Fruit fly (Drosophila melanogaster) Kc167 (cell line): Measurements from ENCODE around the gene CG2126.

Experiments
- Myc ChIP-seq: fragments of >200 bp; optimal IDR thresholded peaks from 2 replicates; lab custom pipeline; 2017; ENCODE audit warnings: missing external identifiers
- Sin3A ChIP-seq: fragments of >200 bp; optimal IDR thresholded peaks from 2 replicates; lab custom pipeline; 2018; ENCODE audit warnings: missing external identifiers
- h ChIP-seq: fragments of >200 bp; optimal IDR thresholded peaks from 3 replicates; lab custom pipeline; 2018; ENCODE audit warnings: missing external identifiers
- insv ChIP-seq: fragments of >200 bp; optimal IDR thresholded peaks from 3 replicates; lab custom pipeline; 2018; ENCODE audit warnings: missing external identifiers
- psq ChIP-seq: fragments of >200 bp; optimal IDR thresholded peaks from 2 replicates; lab custom pipeline; 2017; ENCODE audit warnings: missing external identifiers
- ttk ChIP-seq: sonication (Bioruptor generic); optimal IDR thresholded peaks from 2 replicates; lab custom pipeline; 2017; ENCODE audit warnings: missing external identifiers

CG2126 gene

DNA sequence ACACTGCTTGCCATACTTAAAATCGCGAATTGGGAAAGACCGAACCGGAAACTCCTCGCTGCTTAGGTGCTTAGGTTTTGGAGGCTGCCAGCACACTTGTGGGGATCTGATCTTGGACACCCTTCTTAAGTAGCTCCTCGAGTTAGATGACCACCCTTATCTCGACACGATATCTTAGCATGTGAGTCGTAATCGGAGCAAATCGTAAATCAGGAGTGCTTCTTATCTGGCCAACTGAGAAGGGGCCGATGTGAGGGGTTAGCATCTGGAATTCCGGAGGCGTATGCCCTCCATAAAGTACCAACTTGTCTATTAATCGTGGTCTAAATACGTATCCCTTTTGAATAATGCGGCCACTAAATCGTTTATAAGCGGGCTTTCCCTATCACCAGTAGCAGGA lies 21.8 kb downstream of the CG2126 start, which contains the start of gene salt:
Gene salt, minus strand, starts transcription at position 101 of the 400 bp plus-strand sequence.
- TF ChIP-seq ttk: no peak
- no peak for TF ChIP-seq Myc
- no peak for TF ChIP-seq psq (lab: Kevin White, UChicago)
- TF ChIP-seq h (lab: Kevin White, UChicago): no peak
- no peak for TF ChIP-seq Sin3A (lab: Kevin White, UChicago)
- no peak for TF ChIP-seq insv

DNA sequence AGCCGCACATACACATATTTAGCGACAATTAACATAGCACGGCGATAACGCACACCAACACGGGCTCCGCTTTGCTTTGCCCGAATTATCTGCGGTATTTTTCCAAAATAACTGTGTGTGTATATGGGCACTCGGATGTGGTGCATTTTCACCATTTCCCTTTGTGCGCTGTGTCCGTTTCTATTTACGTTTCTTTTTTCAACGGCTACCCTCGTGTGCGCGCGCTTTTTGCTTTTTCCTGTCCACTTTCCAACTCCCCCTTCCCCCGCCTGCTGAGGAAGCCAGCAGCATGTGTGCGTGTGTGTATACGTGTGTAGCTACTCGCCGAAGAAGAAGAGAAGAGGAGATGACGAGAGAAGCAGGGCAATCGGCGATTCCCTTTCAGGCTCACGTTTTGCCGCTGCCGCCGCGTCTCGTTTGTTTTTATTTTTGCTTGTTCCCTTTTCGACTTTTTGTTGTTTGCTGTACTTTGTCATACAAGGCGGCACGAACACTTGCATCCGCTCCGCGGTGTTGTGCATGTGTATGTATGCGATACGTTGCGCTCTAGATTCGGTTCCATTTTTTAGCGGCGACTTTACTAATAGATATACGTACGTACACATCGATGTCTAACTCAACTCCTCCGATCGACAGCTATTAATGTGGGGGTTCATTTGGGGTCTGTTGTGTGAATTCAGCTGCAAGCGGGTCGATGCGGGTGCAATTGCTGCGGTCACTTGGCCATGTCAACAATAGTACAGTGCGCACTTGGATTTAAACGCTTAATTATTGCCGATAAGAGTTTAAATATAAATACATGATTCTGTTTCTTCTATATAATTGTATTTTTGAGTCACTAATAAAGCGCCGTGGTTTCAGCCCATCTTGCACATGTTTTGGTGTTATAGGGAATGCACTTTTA lies 28.1 kb downstream of the CG2126 start:
- peak; percentile 75 for TF ChIP-seq psq (lab: Kevin White, UChicago)
- no peak for TF ChIP-seq h (lab: Kevin White, UChicago)

DNA sequence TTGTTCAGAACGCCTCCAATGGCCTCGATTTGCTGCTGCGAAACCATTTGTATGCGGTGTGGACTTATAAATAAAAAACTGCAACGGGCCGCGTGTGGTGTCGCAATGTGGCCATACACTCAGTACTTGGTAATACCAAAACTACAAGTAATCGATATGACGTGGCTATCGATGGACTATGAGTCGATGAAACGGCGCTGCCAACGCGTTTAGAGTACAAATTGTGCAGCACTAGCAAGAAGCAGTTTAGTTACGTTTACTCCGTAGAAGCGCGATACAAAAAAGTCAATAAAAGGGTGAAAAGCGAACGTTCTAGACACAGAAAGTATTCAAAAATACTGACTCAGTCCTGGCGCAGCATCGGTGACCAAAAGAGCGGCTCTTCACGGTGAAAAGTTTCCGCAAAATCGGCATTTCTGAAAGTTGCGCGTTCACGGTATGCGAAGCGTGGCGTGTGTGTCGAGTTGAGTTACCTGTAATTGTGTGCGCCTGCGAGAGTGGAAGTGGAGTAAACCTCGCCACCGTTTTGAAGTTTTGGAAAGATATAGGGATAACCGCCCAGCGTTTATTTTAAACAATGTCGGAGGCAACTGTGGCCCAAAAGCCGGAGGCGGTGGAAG lies 28.9 kb downstream of the CG2126 start, which contains the start of the genes nero and CG1910:
Gene nero, minus strand, starts transcription at position 130 of the 620 bp plus-strand sequence.
Gene CG1910, plus strand, starts transcription at position 215 of the 620 bp plus-strand sequence.
- TF ChIP-seq ttk: no peak

DNA sequence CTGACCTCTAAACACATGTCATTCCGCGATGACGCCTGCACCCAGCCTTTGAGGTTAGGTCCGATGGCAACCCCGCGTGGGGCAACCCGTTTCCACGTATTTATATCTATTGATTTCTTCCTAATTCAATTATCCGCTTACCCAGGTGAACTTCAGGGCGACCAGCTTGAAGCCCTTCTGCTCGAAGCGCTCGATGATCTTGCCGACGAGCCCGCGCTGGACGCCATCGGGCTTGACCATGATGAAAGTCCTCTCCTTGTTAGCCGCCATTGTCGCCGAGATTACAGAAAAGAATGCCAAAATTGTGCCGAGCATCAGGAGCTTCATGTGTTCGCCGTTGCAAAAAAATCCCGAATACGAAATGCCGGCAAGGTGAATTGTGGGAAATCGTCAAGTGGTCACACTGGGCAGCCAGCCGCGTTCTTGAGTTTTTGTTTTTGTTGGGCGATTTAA lies 30.8 kb downstream of the CG2126 start, which contains the start of gene awd:
Gene awd, minus strand, starts transcription at position 449 of the 453 bp plus-strand sequence.
- TF ChIP-seq insv: no peak
- no peak for TF ChIP-seq Myc
- no peak for TF ChIP-seq Sin3A (lab: Kevin White, UChicago)
- no peak for TF ChIP-seq ttk
- no peak for TF ChIP-seq h (lab: Kevin White, UChicago)
- no peak for TF ChIP-seq psq (lab: Kevin White, UChicago)

DNA sequence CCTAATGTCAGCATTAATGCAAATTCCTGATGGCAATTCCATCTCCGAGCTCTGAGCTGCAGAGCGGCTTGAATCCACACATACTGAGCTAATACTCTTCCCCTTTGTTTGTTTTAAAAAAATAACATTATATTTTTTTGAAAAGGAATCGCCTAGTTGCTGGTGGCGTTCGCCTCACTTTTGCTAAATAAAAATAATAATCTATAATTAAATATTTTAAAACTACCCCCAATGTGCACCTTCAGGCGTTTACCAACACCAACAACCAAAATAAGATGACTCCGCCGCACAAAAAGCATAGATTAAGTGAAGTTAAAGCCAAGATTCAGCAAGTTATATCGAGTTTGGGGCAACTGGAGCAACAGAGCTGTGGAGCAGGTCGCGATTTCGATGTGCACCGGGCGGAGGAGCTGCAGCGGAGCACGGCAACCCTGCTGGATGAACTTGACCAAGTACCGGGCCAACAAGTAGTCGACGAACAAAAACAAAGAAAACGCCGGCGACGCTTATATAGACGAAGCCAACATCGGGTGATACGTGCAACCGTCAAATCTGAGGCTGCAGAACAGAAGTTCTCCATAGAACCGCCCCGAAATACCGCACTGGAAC lies 32.3 kb downstream of the CG2126 start, which contains the start of gene CG1896:
Gene CG1896, plus strand, starts transcription at position 239 of the 609 bp plus-strand sequence.
- TF ChIP-seq Myc (no peak), psq (lab: Kevin White, UChicago) (no peak), h (lab: Kevin White, UChicago) (no peak), insv (no peak), Sin3A (lab: Kevin White, UChicago) (no peak), ttk (no peak)

DNA sequence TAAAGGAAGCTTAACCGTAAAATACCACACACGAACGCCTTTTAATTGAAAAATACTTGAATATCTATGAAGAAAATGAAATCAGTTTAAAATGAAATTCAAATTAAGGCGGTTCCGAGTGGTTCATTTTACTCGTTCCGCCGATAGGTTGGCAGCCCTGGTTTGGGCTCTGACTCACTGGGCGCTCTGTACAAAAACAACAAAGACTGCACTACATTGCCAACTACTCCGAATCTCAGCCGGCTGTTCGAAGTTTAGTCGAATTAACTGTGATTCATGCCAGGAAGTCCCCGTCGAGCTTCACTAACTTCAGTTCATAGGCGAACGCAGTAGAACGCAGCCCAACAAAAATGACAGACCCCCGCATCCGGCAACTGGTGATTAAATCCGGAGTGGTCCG lies 33.2 kb downstream of the CG2126 start, which contains the start of gene Tbca:
Gene Tbca, plus strand, starts transcription at position 212 of the 400 bp plus-strand sequence.
- no peak for TF ChIP-seq h (lab: Kevin White, UChicago)
- no peak for TF ChIP-seq ttk
- TF ChIP-seq psq (lab: Kevin White, UChicago): no peak
- TF ChIP-seq Myc: no peak
- no peak for TF ChIP-seq Sin3A (lab: Kevin White, UChicago)
- no peak for TF ChIP-seq insv

DNA sequence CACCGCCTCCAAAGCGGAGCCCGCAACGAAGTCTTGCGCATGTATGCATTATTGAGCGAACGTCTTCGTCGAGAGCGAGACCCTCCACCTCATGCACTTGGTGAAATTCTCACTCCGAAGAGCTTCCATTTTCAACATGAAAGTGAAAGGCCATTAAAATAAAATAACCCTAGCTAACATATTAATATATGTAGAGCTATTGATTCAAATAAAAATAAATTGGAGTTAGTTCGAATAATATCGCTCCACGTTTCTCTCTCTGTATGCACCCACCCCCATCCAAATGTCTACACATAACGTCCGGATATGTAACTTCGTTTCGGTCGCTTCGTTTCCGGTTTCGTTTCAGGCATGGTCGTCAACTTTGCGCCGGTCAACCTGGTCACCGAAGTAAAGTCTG lies 35.2 kb downstream of the CG2126 start:
- no peak for TF ChIP-seq insv
- TF ChIP-seq Sin3A (lab: Kevin White, UChicago): no peak
- TF ChIP-seq Myc: no peak
- no peak for TF ChIP-seq psq (lab: Kevin White, UChicago)
- TF ChIP-seq h (lab: Kevin White, UChicago): no peak
- no peak for TF ChIP-seq ttk

DNA sequence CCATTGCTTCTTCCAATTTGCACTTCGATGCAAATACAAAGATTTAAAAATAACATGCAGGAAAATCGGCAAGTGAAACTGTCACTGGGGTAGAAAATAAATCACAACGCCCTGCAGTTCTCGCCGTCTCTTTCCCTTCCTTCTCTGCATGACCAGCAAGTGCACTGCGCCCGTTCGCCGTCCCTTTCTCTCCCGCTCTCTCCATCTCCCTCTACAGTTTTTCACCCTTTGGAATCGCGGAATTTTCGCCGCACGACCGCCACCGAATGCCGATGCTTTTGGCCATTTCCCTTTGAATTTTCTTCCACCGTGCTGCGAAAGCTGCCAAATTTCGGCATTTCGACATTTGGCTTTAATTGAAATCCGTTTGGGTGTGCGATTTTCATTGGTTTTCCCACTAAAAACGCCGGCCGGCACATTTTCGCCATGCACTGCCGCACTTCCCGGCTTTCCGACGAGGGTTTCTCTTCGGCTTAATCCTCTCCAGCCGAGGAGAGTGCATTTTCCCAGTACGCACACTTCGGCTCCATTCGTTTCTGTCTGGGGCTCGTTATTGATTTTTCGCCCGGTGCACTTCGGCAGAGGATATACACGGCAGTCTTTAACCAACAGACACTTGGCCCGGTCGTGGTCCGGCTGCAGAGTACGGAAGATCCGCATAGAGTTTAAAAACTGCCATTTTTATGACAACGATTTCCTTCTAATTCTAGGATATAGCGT lies 37.2 kb downstream of the CG2126 start:
- no peak for TF ChIP-seq psq (lab: Kevin White, UChicago)
- no peak for TF ChIP-seq ttk
- TF ChIP-seq h (lab: Kevin White, UChicago): no peak
- TF ChIP-seq Sin3A (lab: Kevin White, UChicago): no peak
- TF ChIP-seq insv: no peak
- TF ChIP-seq Myc: no peak

DNA sequence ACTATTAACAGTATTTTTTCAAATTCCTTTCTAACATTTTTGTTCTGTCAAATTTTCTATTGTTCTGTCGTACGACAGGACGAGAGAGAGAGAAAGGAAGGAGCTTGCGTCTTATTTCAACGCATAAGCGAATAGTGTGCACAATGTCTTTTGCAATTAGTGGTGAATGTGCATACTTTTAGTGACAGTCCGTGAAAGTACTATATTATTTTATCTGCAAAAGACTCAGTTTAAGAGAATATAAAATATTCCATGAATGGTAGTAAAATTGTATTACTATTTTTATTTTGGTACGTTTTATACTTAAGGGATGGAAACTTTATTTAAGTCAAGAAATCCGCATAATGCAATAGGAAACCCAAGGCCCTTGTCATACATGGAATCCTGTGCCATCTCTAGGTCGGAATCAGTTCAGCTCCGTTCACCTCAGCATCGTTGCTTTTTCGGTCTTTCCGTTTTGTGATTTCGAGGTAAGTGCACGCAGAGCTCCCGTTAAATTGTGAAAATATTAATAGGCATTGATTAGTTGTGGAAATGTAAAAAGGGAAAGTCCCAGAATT lies 38.3 kb downstream of the CG2126 start, which contains the start of gene eEF1alpha2:
Gene eEF1alpha2, plus strand, starts transcription at position 409 of the 560 bp plus-strand sequence.
- TF ChIP-seq insv: no peak
- TF ChIP-seq psq (lab: Kevin White, UChicago): no peak
- no peak for TF ChIP-seq Sin3A (lab: Kevin White, UChicago)
- TF ChIP-seq h (lab: Kevin White, UChicago): no peak
- TF ChIP-seq Myc: no peak
- no peak for TF ChIP-seq ttk

DNA sequence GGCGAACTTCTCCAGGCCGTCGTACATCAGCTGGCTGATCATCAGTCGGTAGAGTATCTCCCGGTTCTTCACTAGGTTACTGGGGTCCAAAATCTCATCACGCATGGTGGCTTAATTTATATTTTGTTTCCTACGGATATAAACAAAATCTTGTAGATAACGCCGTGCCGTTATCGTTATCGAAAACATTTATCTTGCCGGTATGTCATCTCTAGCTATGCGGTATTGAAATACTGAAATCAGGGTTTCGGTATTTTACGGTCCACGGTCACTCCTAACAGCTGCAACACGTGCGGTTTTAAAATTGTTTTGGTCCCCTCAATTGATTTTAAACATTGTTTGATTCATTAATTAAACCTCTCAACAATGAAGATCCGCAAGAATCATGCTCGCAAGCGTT lies 39.7 kb downstream of the CG2126 start, which contains the start of the genes CstF50 and CG11563:
Gene CstF50, minus strand, starts transcription at position 188 of the 400 bp plus-strand sequence.
Gene CG11563, plus strand, starts transcription at position 260 of the 400 bp plus-strand sequence.
- TF ChIP-seq Myc (no peak), Sin3A (lab: Kevin White, UChicago) (no peak), insv (no peak), h (lab: Kevin White, UChicago) (no peak), psq (lab: Kevin White, UChicago) (no peak), ttk (no peak)

DNA sequence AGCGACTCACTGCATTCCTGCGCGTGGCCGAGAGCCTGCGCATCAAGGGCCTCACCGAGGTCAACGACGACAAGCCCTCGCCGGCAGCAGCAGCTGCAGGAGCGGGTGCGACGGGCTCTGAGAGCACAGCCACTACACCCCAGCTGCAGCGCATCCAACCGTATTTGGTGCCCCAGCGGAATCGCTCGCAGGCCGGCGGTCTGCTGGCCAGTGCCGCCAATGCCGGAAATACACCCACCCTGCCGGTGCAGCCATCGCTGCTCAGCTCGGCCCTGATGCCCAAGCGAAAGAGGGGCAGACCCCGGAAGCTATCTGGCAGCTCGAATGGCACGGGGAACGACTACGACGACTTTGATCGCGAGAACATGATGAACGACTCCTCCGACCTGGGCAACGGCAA lies 48.7 kb downstream of the CG2126 start:
- TF ChIP-seq psq (lab: Kevin White, UChicago): no peak
- TF ChIP-seq Sin3A (lab: Kevin White, UChicago): no peak
- TF ChIP-seq insv: no peak
- no peak for TF ChIP-seq h (lab: Kevin White, UChicago)
- no peak for TF ChIP-seq Myc
- no peak for TF ChIP-seq ttk
